Worm (Caenorhabditis elegans): ENCODE measurements around the gene Y45F10C.2.

DNA sequence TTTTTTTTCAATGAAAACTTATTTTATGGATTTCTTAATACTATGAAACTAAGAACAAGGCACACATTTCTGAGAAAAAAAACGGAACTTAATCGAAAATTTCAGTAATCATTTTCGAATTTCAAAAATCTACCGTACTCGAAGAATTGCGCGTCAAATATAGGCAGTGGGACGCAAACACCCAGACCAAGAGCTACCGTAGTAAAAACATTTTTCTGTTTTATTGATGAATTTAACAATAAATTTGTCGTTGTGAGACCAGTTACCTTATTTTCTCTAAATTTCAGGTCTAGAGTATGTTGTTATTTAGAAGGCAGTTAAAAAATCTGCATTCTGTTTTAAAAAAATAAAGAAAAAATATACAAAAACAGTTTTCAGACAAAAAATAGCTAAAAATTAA, 25.2 kb upstream of the Y45F10C.2 start:
- TF ChIP-seq klf-2 (GFP tag; conservative IDR thresholded peaks at IDR 0.05) (no peak), T22C8.4 (GFP tag; IDR thresholded peaks at IDR 0.05) (no peak)
